Worm (Caenorhabditis elegans) whole organism, late embryonic: ENCODE measurements around the gene W07E11.1.

Source experiments
- K02D7.2 ChIP-seq: sonication (generic microtip); optimal IDR thresholded peaks from 2 replicates; lab custom pipeline; 2017; ENCODE audit warnings: mild to moderate bottlenecking, missing genetic modification characterization, missing compliant biosample characterization
- ceh-19 ChIP-seq: fragments of 200-800 bp; sonication (Bioruptor generic); optimal IDR thresholded peaks from 2 replicates; lab custom pipeline; 2018; ENCODE audit warnings: mild to moderate bottlenecking, missing genetic modification characterization, missing compliant biosample characterization
- ceh-22 ChIP-seq: sonication (generic microtip); optimal IDR thresholded peaks from 2 replicates; lab custom pipeline; 2017; ENCODE audit warnings: missing biosample characterization, missing genetic modification characterization
- ceh-9 ChIP-seq: sonication (generic microtip); optimal IDR thresholded peaks from 2 replicates; lab custom pipeline; 2016; ENCODE audit warnings: mild to moderate bottlenecking, missing genetic modification characterization, inconsistent platforms, missing compliant biosample characterization
- dve-1 ChIP-seq: sonication (generic microtip); optimal IDR thresholded peaks from 2 replicates; lab custom pipeline; 2017; ENCODE audit warnings: antibody characterized with exemption, mild to moderate bottlenecking, missing genetic modification characterization, missing compliant biosample characterization
- eyg-1 ChIP-seq: sonication (generic microtip); optimal IDR thresholded peaks from 2 replicates; lab custom pipeline; 2016; ENCODE audit warnings: missing genotype, missing genetic modification characterization, missing compliant biosample characterization
- fkh-6 ChIP-seq: sonication (generic microtip); optimal IDR thresholded peaks from 2 replicates; lab custom pipeline; 2016; ENCODE audit warnings: missing genetic modification characterization, missing compliant biosample characterization
- mec-3 ChIP-seq: sonication (generic microtip); optimal IDR thresholded peaks from 2 replicates; lab custom pipeline; 2016; ENCODE audit warnings: borderline replicate concordance, missing genetic modification characterization, missing compliant biosample characterization
- nhr-11 ChIP-seq: fragments of 150-350 bp; optimal IDR thresholded peaks from 2 replicates; lab custom pipeline; 2014; ENCODE audit warnings: missing biosample characterization, missing genetic modification characterization
- pag-3 ChIP-seq: sonication (generic microtip); optimal IDR thresholded peaks from 2 replicates; lab custom pipeline; 2016; ENCODE audit warnings: missing compliant biosample characterization, missing genetic modification characterization, borderline replicate concordance
- unc-3 ChIP-seq, 2 experiments: fragments of 200-800 bp in 1 of 2; sonication (Bioruptor generic) in 1 of 2; sonication (generic microtip) in 1 of 2; conservative IDR thresholded peaks in 1 of 2; optimal IDR thresholded peaks in 1 of 2; 2 replicates each; pipeline versions ENCODE4 v1.3.6 to Lab custom; 2016 to 2022; ENCODE audit warnings: missing compliant biosample characterization in 2 of 2, missing genetic modification characterization in 2 of 2, missing genetic modification reagents in 1 of 2
- unc-86 ChIP-seq: sonication (generic microtip); optimal IDR thresholded peaks from 2 replicates; lab custom pipeline; 2016; ENCODE audit warnings: missing genetic modification characterization, missing compliant biosample characterization
- ztf-16 ChIP-seq: sonication (generic microtip); optimal IDR thresholded peaks from 2 replicates; lab custom pipeline; 2017; ENCODE audit warnings: missing genetic modification characterization, missing compliant biosample characterization

ce11 chrX:10146592-10146991 lies 62.2 kb downstream of the W07E11.1 start, which contains the start of gene unc-115:
- no peak for TF ChIP-seq nhr-11 (tag; lab: Kevin White, UChicago)
- no peak for TF ChIP-seq ceh-9 (tag; lab: Kevin White, UChicago)
- TF ChIP-seq ztf-16, result no peak
- TF ChIP-seq fkh-6 (tag; lab: Kevin White, UChicago), result peak; percentile 35
- TF ChIP-seq eyg-1 (tag; lab: Kevin White, UChicago), result peak; percentile 61
- no peak for TF ChIP-seq ceh-22
- peak; percentile 24 for TF ChIP-seq ceh-19 (GFP tag; lab: Kevin White, UChicago)
- no peak for TF ChIP-seq mec-3 (tag; lab: Kevin White, UChicago)
- peak; percentile 20 for TF ChIP-seq unc-86 (tag; lab: Kevin White, UChicago)
- peak; percentile 39 for TF ChIP-seq pag-3 (tag; lab: Kevin White, UChicago)
- no peak for TF ChIP-seq K02D7.2
- no peak for TF ChIP-seq dve-1 (tag; lab: Kevin White, UChicago)
- no peak for TF ChIP-seq unc-3 (GFP tag; conservative IDR thresholded peaks at IDR 0.05; lab: Robert Waterston, UW)
- TF ChIP-seq unc-3 (tag; optimal IDR thresholded peaks at IDR 0.05; lab: Kevin White, UChicago), result peak; percentile 39
